Fruit fly (Drosophila melanogaster) whole organism, wandering third instar larva: ENCODE results near the gene Trm7-32.
"Not testable (repeated sequence)": the region's sequence is repeated elsewhere in the genome, so short reads cannot be mapped to it uniquely, and the experiment has no call there.

ENCODE experiments used
- CG32264 ChIP-seq: fragments of 200-800 bp; sonication (Bioruptor generic); optimal IDR thresholded peaks from 2 replicates; lab custom pipeline; 2016; ENCODE audit warnings: missing biosample characterization, missing genetic modification characterization
- Dfd ChIP-seq: fragments of >200 bp; optimal IDR thresholded peaks from 2 replicates; lab custom pipeline; 2017; ENCODE audit warnings: missing biosample characterization, missing genetic modification characterization
- Hnf4 ChIP-seq: fragments of 200-800 bp; sonication (Bioruptor generic); optimal IDR thresholded peaks from 2 replicates; lab custom pipeline; 2016; ENCODE audit warnings: missing biosample characterization, mild to moderate bottlenecking, missing genetic modification characterization
- Jra ChIP-seq: sonication (Bioruptor generic); optimal IDR thresholded peaks from 2 replicates; lab custom pipeline; 2016; ENCODE audit warnings: missing biosample characterization, missing genetic modification characterization
- Myc ChIP-seq: fragments of >200 bp; optimal IDR thresholded peaks from 2 replicates; lab custom pipeline; 2017
- OdsH ChIP-seq: fragments of 200-800 bp; sonication (Bioruptor generic); optimal IDR thresholded peaks from 2 replicates; lab custom pipeline; 2016; ENCODE audit warnings: missing biosample characterization, mild to moderate bottlenecking, missing genetic modification characterization
- Sp1 ChIP-seq: fragments of 200-800 bp; sonication (Bioruptor generic); optimal IDR thresholded peaks from 3 replicates; lab custom pipeline; 2019; ENCODE audit warnings: missing biosample characterization, mild to moderate bottlenecking, missing genetic modification characterization, moderate library complexity
- br ChIP-seq: fragments of 200-800 bp; sonication (Bioruptor generic); optimal IDR thresholded peaks from 2 replicates; lab custom pipeline; 2016; ENCODE audit warnings: missing biosample characterization, missing genetic modification characterization
- foxo ChIP-seq, 2 experiments: fragments of 200-800 bp; sonication (Bioruptor generic); optimal IDR thresholded peaks; 2 replicates in 1 of 2; 3 replicates in 1 of 2; lab custom pipeline; 2016 to 2017; ENCODE audit warnings: missing biosample characterization in 2 of 2, missing genetic modification characterization in 2 of 2
- fru ChIP-seq: fragments of 200-800 bp; sonication (Bioruptor generic); optimal IDR thresholded peaks from 3 replicates; lab custom pipeline; 2016; ENCODE audit warnings: missing biosample characterization, mild to moderate bottlenecking, missing genetic modification characterization
- lola ChIP-seq: fragments of >200 bp; optimal IDR thresholded peaks from 2 replicates; lab custom pipeline; 2017; ENCODE audit warnings: missing biosample characterization, missing genetic modification characterization
- psq ChIP-seq: fragments of 200-800 bp; sonication (Bioruptor generic); optimal IDR thresholded peaks from 3 replicates; lab custom pipeline; 2017; ENCODE audit warnings: missing biosample characterization, mild to moderate bottlenecking, missing genetic modification characterization, moderate library complexity
- usp ChIP-seq: fragments of >200 bp; optimal IDR thresholded peaks from 2 replicates; lab custom pipeline; 2017; ENCODE audit warnings: missing biosample characterization, missing genetic modification characterization

- not testable (repeated sequence) for TF ChIP-seq Hnf4; usp (GFP tag; lab: Kevin White, UChicago); foxo (GFP tag; optimal IDR thresholded peaks at IDR 0.05; lab: Kevin White, UChicago); br (GFP tag; lab: Kevin White, UChicago); psq (GFP tag; lab: Kevin White, UChicago); CG32264 (GFP tag; lab: Kevin White, UChicago); OdsH (GFP tag; lab: Kevin White, UChicago); fru (GFP tag; lab: Kevin White, UChicago); Myc (lab: Kevin White, UChicago); Dfd; Sp1; lola (GFP tag; lab: Kevin White, UChicago); Jra
These were observed 47.8 kb upstream of the Trm7-32 start, which contains the start of gene CG31274 for dm6 chr3R:16992716-16993115.
